Worm (Caenorhabditis elegans) whole organism, L4 larva: ENCODE results near the gene C39B5.14.
A peak's percentile ranks its signal among the peaks of the same experiment; 100 is the strongest.

Experiments
- ces-1 ChIP-seq: fragments of 150-350 bp; sonication (generic microtip); optimal IDR thresholded peaks from 4 replicates; lab custom pipeline; 2014; ENCODE audit warnings: missing biosample characterization, missing genetic modification reagents, missing genetic modification characterization
- nhr-28 ChIP-seq: fragments of 150-350 bp; optimal IDR thresholded peaks from 2 replicates; lab custom pipeline; 2014; ENCODE audit warnings: missing biosample characterization, missing genetic modification characterization
- pqm-1 ChIP-seq: sonication (generic microtip); optimal IDR thresholded peaks from 2 replicates; lab custom pipeline; 2017; ENCODE audit warnings: missing biosample characterization, missing genetic modification characterization

C39B5.14 gene

ce11 chrIII:2265986-2266701 lies 54.9 kb downstream of the C39B5.14 start, which contains the start of gene fbxa-9:
Gene fbxa-9 (plus strand): TSS chrIII:2266651.
- TF ChIP-seq nhr-28 (tag; lab: Kevin White, UChicago) (peak; percentile 42), pqm-1 (tag; lab: Kevin White, UChicago) (peak; percentile 55), ces-1 (GFP tag; lab: Kevin White, UChicago) (no peak)
